Fruit fly (Drosophila melanogaster): Measurements from ENCODE around the gene CG32213.
"Not testable (repeated sequence)": the region's sequence is repeated elsewhere in the genome, so short reads cannot be mapped to it uniquely, and the experiment has no call there.

- TF ChIP-seq EcR (GFP tag; optimal IDR thresholded peaks at IDR 0.05); pan (optimal IDR thresholded peaks at IDR 0.05); psq (optimal IDR thresholded peaks at IDR 0.05): not testable (repeated sequence)
Observed at dm6 chr3L:19472128-19472527, 3.5 kb upstream of the CG32213 start, which contains the start of the genes 825-Oak and CG12519.

All from whole organism.